Fruit fly (Drosophila melanogaster) whole organism, embryonic: ENCODE data around the gene CG43354.

Source experiments
- CG10431 ChIP-seq: fragments of 200-800 bp; sonication (Bioruptor generic); optimal IDR thresholded peaks from 3 replicates; lab custom pipeline; 2018; ENCODE audit warnings: missing biosample characterization, mild to moderate bottlenecking, missing genetic modification characterization
- CG11247 ChIP-seq: fragments of 200-800 bp; sonication (Bioruptor generic); IDR thresholded peaks from 2 replicates; pipeline ENCODE4 v1.3.6; 2022; ENCODE audit warnings: missing biosample characterization, missing genetic modification characterization
- CG11560 ChIP-seq: fragments of 200-800 bp; sonication (Bioruptor generic); IDR thresholded peaks from 3 replicates; pipeline ENCODE4 v1.3.6; 2022; ENCODE audit warnings: missing biosample characterization, missing genetic modification characterization
- CG12071 ChIP-seq: fragments of 200-800 bp; sonication (Bioruptor generic); optimal IDR thresholded peaks from 3 replicates; lab custom pipeline; 2018; ENCODE audit warnings: missing biosample characterization, mild to moderate bottlenecking, missing genetic modification characterization
- CG12299 ChIP-seq: fragments of 200-800 bp; sonication (Bioruptor generic); optimal IDR thresholded peaks from 2 replicates; lab custom pipeline; 2018; ENCODE audit warnings: missing biosample characterization, mild to moderate bottlenecking, missing genetic modification characterization
- CG12391 ChIP-seq: fragments of 200-800 bp; sonication (Bioruptor generic); optimal IDR thresholded peaks from 3 replicates; lab custom pipeline; 2018; ENCODE audit warnings: missing biosample characterization, mild to moderate bottlenecking, missing genetic modification characterization, moderate library complexity
- CG12744 ChIP-seq: fragments of 200-800 bp; sonication (Bioruptor generic); optimal IDR thresholded peaks from 2 replicates; lab custom pipeline; 2016; ENCODE audit warnings: missing biosample characterization, missing genetic modification characterization
- CG14050 ChIP-seq: fragments of 200-800 bp; sonication (Bioruptor generic); IDR thresholded peaks from 3 replicates; pipeline ENCODE4 v1.3.6; 2022; ENCODE audit warnings: missing biosample characterization, missing genetic modification characterization
- CG18619 ChIP-seq: fragments of 200-800 bp; sonication (Bioruptor generic); optimal IDR thresholded peaks from 3 replicates; lab custom pipeline; 2017; ENCODE audit warnings: missing biosample characterization, mild to moderate bottlenecking, missing genetic modification characterization
- CG32767 ChIP-seq: fragments of 200-800 bp; sonication (Bioruptor generic); IDR thresholded peaks from 2 replicates; pipeline ENCODE4 v1.3.6; 2022; ENCODE audit warnings: missing biosample characterization, missing genetic modification characterization
- CG43689 ChIP-seq: fragments of 200-800 bp; sonication (Bioruptor generic); IDR thresholded peaks from 2 replicates; pipeline ENCODE4 v1.3.6; 2022; ENCODE audit warnings: missing biosample characterization, missing genetic modification characterization
- CG4404 ChIP-seq: fragments of 200-800 bp; sonication (Bioruptor generic); IDR thresholded peaks from 2 replicates; pipeline ENCODE4 v1.3.6; 2022; ENCODE audit warnings: missing biosample characterization, missing genetic modification characterization
- CG4854 ChIP-seq: fragments of 200-800 bp; sonication (Bioruptor generic); optimal IDR thresholded peaks from 2 replicates; lab custom pipeline; 2016; ENCODE audit warnings: missing biosample characterization, missing genetic modification characterization, inconsistent platforms
- CG6689 ChIP-seq: fragments of 200-800 bp; sonication (Bioruptor generic); IDR thresholded peaks from 2 replicates; pipeline ENCODE4 v1.3.6; 2022; ENCODE audit warnings: missing biosample characterization, missing genetic modification characterization
- CG7357 ChIP-seq: fragments of 200-800 bp; sonication (Bioruptor generic); IDR thresholded peaks from 3 replicates; pipeline ENCODE4 v1.3.6; 2022; ENCODE audit warnings: missing biosample characterization, missing genetic modification characterization
- CG7372 ChIP-seq: fragments of 200-800 bp; sonication (Bioruptor generic); IDR thresholded peaks from 2 replicates; pipeline ENCODE4 v1.3.6; 2022; ENCODE audit warnings: missing biosample characterization, missing genetic modification characterization
- CG7786 ChIP-seq: fragments of 200-800 bp; sonication (Bioruptor generic); optimal IDR thresholded peaks from 2 replicates; lab custom pipeline; 2016; ENCODE audit warnings: missing biosample characterization, missing genetic modification characterization
- CG9727 ChIP-seq: fragments of 200-800 bp; sonication (Bioruptor generic); optimal IDR thresholded peaks from 3 replicates; lab custom pipeline; 2017; ENCODE audit warnings: missing biosample characterization, mild to moderate bottlenecking, missing genetic modification characterization
- CkIIα-i1 ChIP-seq: fragments of 200-800 bp; sonication (Bioruptor generic); IDR thresholded peaks from 2 replicates; pipeline ENCODE4 v1.3.6; 2022; ENCODE audit warnings: missing biosample characterization, missing genetic modification characterization
- D19A ChIP-seq: fragments of 200-800 bp; optimal IDR thresholded peaks from 3 replicates; lab custom pipeline; 2019; ENCODE audit warnings: missing biosample characterization, mild to moderate bottlenecking, missing genetic modification characterization, moderate library complexity
- Doc2 ChIP-seq: fragments of 200-800 bp; sonication (Bioruptor generic); IDR thresholded peaks from 2 replicates; pipeline ENCODE4 v1.3.6; 2022; ENCODE audit warnings: missing biosample characterization, missing genetic modification characterization
- Dp ChIP-seq: fragments of 200-800 bp; sonication (Bioruptor generic); optimal IDR thresholded peaks from 2 replicates; lab custom pipeline; 2018; ENCODE audit warnings: missing biosample characterization, mild to moderate bottlenecking, missing genetic modification characterization, moderate library complexity
- Dref ChIP-seq: fragments of 200-800 bp; sonication (Bioruptor generic); IDR thresholded peaks from 2 replicates; pipeline ENCODE4 v1.3.6; 2022; ENCODE audit warnings: missing biosample characterization, missing genetic modification characterization
- Hey ChIP-seq: fragments of 200-800 bp; sonication (Bioruptor generic); optimal IDR thresholded peaks from 3 replicates; lab custom pipeline; 2018; ENCODE audit warnings: missing biosample characterization, mild to moderate bottlenecking, missing genetic modification characterization
- Hmx ChIP-seq: fragments of 200-800 bp; sonication (Bioruptor generic); optimal IDR thresholded peaks from 2 replicates; lab custom pipeline; 2016; ENCODE audit warnings: missing biosample characterization, missing genetic modification characterization
- Kr ChIP-seq: fragments of 200-800 bp; sonication (Bioruptor generic); optimal IDR thresholded peaks from 2 replicates; lab custom pipeline; 2017; ENCODE audit warnings: missing biosample characterization, mild to moderate bottlenecking, missing genetic modification characterization
- Oli ChIP-seq: fragments of 200-800 bp; sonication (Bioruptor generic); optimal IDR thresholded peaks from 2 replicates; lab custom pipeline; 2018; ENCODE audit warnings: missing biosample characterization, mild to moderate bottlenecking, missing genetic modification characterization, moderate library complexity
- Sry-δ ChIP-seq: fragments of 200-800 bp; sonication (Bioruptor generic); optimal IDR thresholded peaks from 2 replicates; lab custom pipeline; 2016; ENCODE audit warnings: missing biosample characterization, missing genetic modification characterization
- Tbp ChIP-seq: fragments of >200 bp; optimal IDR thresholded peaks from 2 replicates; lab custom pipeline; 2018; ENCODE audit warnings: missing biosample characterization, missing genetic modification characterization
- ab ChIP-seq: fragments of 200-800 bp; sonication (Bioruptor generic); optimal IDR thresholded peaks from 2 replicates; lab custom pipeline; 2016; ENCODE audit warnings: missing biosample characterization, missing genetic modification characterization
- chif ChIP-seq, 2 experiments: fragments of 200-800 bp; sonication (Bioruptor generic); optimal IDR thresholded peaks; 3 replicates each; lab custom pipeline; 2016; ENCODE audit warnings: missing biosample characterization in 2 of 2, missing genetic modification characterization in 2 of 2
- chinmo ChIP-seq: fragments of 200-800 bp; sonication (Bioruptor generic); IDR thresholded peaks from 4 replicates; pipeline ENCODE4 v1.3.6; 2022; ENCODE audit warnings: missing biosample characterization, missing genetic modification characterization; ENCODE audit not compliant: partially characterized antibody
- chn ChIP-seq: fragments of 200-800 bp; sonication (Bioruptor generic); optimal IDR thresholded peaks from 2 replicates; lab custom pipeline; 2016; ENCODE audit warnings: missing biosample characterization, missing genetic modification characterization
- crp ChIP-seq, 2 experiments: fragments of 200-800 bp; sonication (Bioruptor generic); optimal IDR thresholded peaks; 2 replicates in 1 of 2; 3 replicates in 1 of 2; lab custom pipeline; 2017; ENCODE audit warnings: missing biosample characterization in 2 of 2, missing genetic modification characterization in 2 of 2, mild to moderate bottlenecking in 1 of 2, moderate library complexity in 1 of 2
- eve ChIP-seq, 2 experiments: fragments of >200 bp; optimal IDR thresholded peaks; 2 replicates each; lab custom pipeline; 2017; ENCODE audit warnings: missing biosample characterization in 2 of 2, missing genetic modification characterization in 2 of 2
- ftz-f1 ChIP-seq: fragments of 200-800 bp; sonication (Bioruptor generic); optimal IDR thresholded peaks from 2 replicates; lab custom pipeline; 2016; ENCODE audit warnings: missing biosample characterization, missing genetic modification characterization
- grau ChIP-seq: fragments of 200-800 bp; optimal IDR thresholded peaks from 3 replicates; lab custom pipeline; 2019; ENCODE audit warnings: missing biosample characterization, mild to moderate bottlenecking, missing genetic modification characterization, moderate library complexity
- gsb-n ChIP-seq: fragments of 200-800 bp; sonication (Bioruptor generic); optimal IDR thresholded peaks from 3 replicates; lab custom pipeline; 2018; ENCODE audit warnings: missing biosample characterization, mild to moderate bottlenecking, missing genetic modification characterization
- her ChIP-seq: fragments of 200-800 bp; sonication (Bioruptor generic); optimal IDR thresholded peaks from 2 replicates; lab custom pipeline; 2016; ENCODE audit warnings: missing biosample characterization, missing genetic modification characterization
- hth ChIP-seq: fragments of >200 bp; optimal IDR thresholded peaks from 2 replicates; lab custom pipeline; 2017; ENCODE audit warnings: inconsistent platforms
- ind ChIP-seq: fragments of 200-800 bp; sonication (Bioruptor generic); optimal IDR thresholded peaks from 3 replicates; lab custom pipeline; 2016; ENCODE audit warnings: missing biosample characterization, missing genetic modification characterization
- jigr1 ChIP-seq: fragments of 200-800 bp; sonication (Bioruptor generic); IDR thresholded peaks from 3 replicates; pipeline ENCODE4 v1.3.6; 2022; ENCODE audit warnings: missing biosample characterization, missing genetic modification characterization
- lov ChIP-seq, 2 experiments: fragments of 200-800 bp in 1 of 2; fragments of >200 bp in 1 of 2; sonication (Bioruptor generic) in 1 of 2; IDR thresholded peaks in 1 of 2; optimal IDR thresholded peaks in 1 of 2; 2 replicates in 1 of 2; 3 replicates in 1 of 2; pipeline versions ENCODE4 v1.3.6 to Lab custom; 2017 to 2022; ENCODE audit warnings: missing biosample characterization in 1 of 2, missing genetic modification characterization in 1 of 2
- luna ChIP-seq: fragments of 200-800 bp; sonication (Bioruptor generic); optimal IDR thresholded peaks from 2 replicates; lab custom pipeline; 2016; ENCODE audit warnings: missing biosample characterization, missing genetic modification characterization
- nom ChIP-seq: fragments of 200-800 bp; sonication (Bioruptor generic); optimal IDR thresholded peaks from 2 replicates; lab custom pipeline; 2017; ENCODE audit warnings: missing biosample characterization, missing genetic modification characterization, mild to moderate bottlenecking, moderate library complexity, missing genetic modification reagents
- pb ChIP-seq: fragments of 200-800 bp; sonication (Bioruptor generic); optimal IDR thresholded peaks from 3 replicates; lab custom pipeline; 2016; ENCODE audit warnings: missing biosample characterization, missing genetic modification characterization
- pita ChIP-seq: fragments of 200-800 bp; sonication (Bioruptor generic); optimal IDR thresholded peaks from 2 replicates; lab custom pipeline; 2017; ENCODE audit warnings: missing biosample characterization, mild to moderate bottlenecking, missing genetic modification characterization
- sens-2 ChIP-seq: fragments of 200-800 bp; sonication (Bioruptor generic); IDR thresholded peaks from 2 replicates; pipeline ENCODE4 v1.3.6; 2022; ENCODE audit warnings: missing biosample characterization, missing genetic modification characterization
- sisA ChIP-seq: fragments of 200-800 bp; sonication (Bioruptor generic); IDR thresholded peaks from 2 replicates; pipeline ENCODE4 v1.3.6; 2022; ENCODE audit warnings: missing biosample characterization, missing genetic modification characterization
- sqz ChIP-seq: fragments of 200-800 bp; sonication (Bioruptor generic); optimal IDR thresholded peaks from 3 replicates; lab custom pipeline; 2018; ENCODE audit warnings: missing biosample characterization, mild to moderate bottlenecking, missing genetic modification characterization
- vvl ChIP-seq: fragments of 200-800 bp; sonication (Bioruptor generic); IDR thresholded peaks from 2 replicates; pipeline ENCODE4 v1.3.6; 2022; ENCODE audit warnings: missing biosample characterization, missing genetic modification characterization

The CG43354 gene

dm6 chr2L:18328737-18329136, 19.5 kb upstream of the CG43354 start (continued):
- TF ChIP-seq luna (no peak), CG4404 (GFP tag; lab: Robert Waterston, UW) (peak; percentile 44), CG12744 (GFP tag; lab: Kevin White, UChicago) (no peak), sens-2 (GFP tag; lab: Robert Waterston, UW) (peak; percentile 23; the same call in 1 of the 2 replicates), CG32767 (GFP tag; lab: Robert Waterston, UW) (peak; percentile 17; the same call in 1 of the 2 replicates), sqz (GFP tag; lab: Kevin White, UChicago) (no peak), Sry-δ (GFP tag; lab: Kevin White, UChicago) (no peak), sisA (GFP tag; lab: Robert Waterston, UW) (peak; percentile 59; the same call in 1 of the 2 replicates), ind (peak; percentile 59), vvl (GFP tag; lab: Robert Waterston, UW) (peak; percentile 77), CG7372 (no peak), CG7357 (GFP tag; lab: Robert Waterston, UW) (0 out of 3 replicates have a peak, but pooled peaks have one; percentile 6), Dp (GFP tag; lab: Kevin White, UChicago) (no peak), gsb-n (tag; lab: Kevin White, UChicago) (peak; percentile 26), D19A (tag; lab: Kevin White, UChicago) (no peak), ftz-f1 (GFP tag; lab: Kevin White, UChicago) (no peak), CG10431 (GFP tag; lab: Kevin White, UChicago) (no peak), CG18619 (GFP tag; lab: Kevin White, UChicago) (no peak), jigr1 (GFP tag; lab: Robert Waterston, UW) (0 out of 3 replicates have a peak, but pooled peaks have one; percentile 49), CG11560 (no peak), her (no peak), CG4854 (GFP tag; lab: Kevin White, UChicago) (no peak), Hmx (GFP tag; lab: Kevin White, UChicago) (no peak), CG43689 (GFP tag; lab: Robert Waterston, UW) (no peak), chif (GFP tag; optimal IDR thresholded peaks at IDR 0.05; lab: Kevin White, UChicago) (peak; percentile 18 to 33), chinmo (GFP tag; lab: Robert Waterston, UW) (no peak), lov (optimal IDR thresholded peaks at IDR 0.05; lab: Kevin White, UChicago) (no peak), lov (GFP tag; IDR thresholded peaks at IDR 0.05; lab: Robert Waterston, UW) (0 out of 3 replicates have a peak, but pooled peaks have one; percentile 31), CG6689 (GFP tag; lab: Robert Waterston, UW) (no peak), CG12391 (tag; lab: Kevin White, UChicago) (peak; percentile 49), Dref (GFP tag; lab: Robert Waterston, UW) (no peak), nom (GFP tag; lab: Kevin White, UChicago) (no peak), crp (GFP tag; optimal IDR thresholded peaks at IDR 0.05; lab: Kevin White, UChicago) (no peak), Hey (no peak), grau (peak; percentile 40), Doc2 (GFP tag; lab: Robert Waterston, UW) (no peak), eve (GFP tag; optimal IDR thresholded peaks at IDR 0.05; lab: Kevin White, UChicago) (peak in 1 of 2 experiments; percentile 30), CG11247 (0 out of 2 replicates have a peak, but pooled peaks have one; percentile 52), CG12299 (tag; lab: Kevin White, UChicago) (no peak), CG9727 (no peak), pb (GFP tag; lab: Kevin White, UChicago) (no peak), hth (lab: Kevin White, UChicago) (no peak), Oli (peak; percentile 54), CG12071 (GFP tag; lab: Kevin White, UChicago) (peak; percentile 33), ab (GFP tag; lab: Kevin White, UChicago) (peak; percentile 8), Tbp (GFP tag; lab: Kevin White, UChicago) (no peak), CkIIα-i1 (GFP tag; lab: Robert Waterston, UW) (no peak), CG7786 (GFP tag; lab: Kevin White, UChicago) (peak; percentile 44), Kr (GFP tag; lab: Kevin White, UChicago) (no peak), pita (GFP tag; lab: Kevin White, UChicago) (no peak), chn (GFP tag; lab: Kevin White, UChicago) (peak; percentile 17), CG14050 (GFP tag; lab: Robert Waterston, UW) (no peak; the same call in 2 of the 3 replicates)
